Fruit fly (Drosophila melanogaster): ENCODE results near the gene eEF1gamma.

DNA sequence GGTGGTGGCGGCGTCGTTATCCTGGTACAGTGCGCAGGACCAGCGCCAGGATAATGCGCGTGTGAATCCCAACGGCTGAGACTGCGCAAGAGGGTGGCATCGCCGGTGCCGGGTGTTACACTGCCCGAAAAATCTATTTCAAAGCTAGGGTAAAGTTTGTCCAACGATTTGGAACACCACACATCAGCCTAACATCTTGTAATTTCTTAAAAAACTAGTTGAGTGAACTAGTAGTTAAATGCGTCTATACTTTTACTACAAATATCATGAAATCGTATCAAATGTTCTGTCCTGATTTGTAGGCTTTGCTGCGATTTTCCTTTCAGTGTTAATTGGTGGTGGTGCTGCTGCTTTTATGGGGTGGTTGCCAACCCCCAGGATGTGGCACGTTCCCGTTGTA, 45.1 kb downstream of the eEF1gamma start:
- TF ChIP-seq CTCF (optimal IDR thresholded peaks at IDR 0.05) (no peak), CG8478 (optimal IDR thresholded peaks at IDR 0.05) (no peak)
